Fruit fly (Drosophila melanogaster) whole organism, embryonic: Measurements from ENCODE around the gene CG32298.

Experiments
- Adf1 ChIP-seq: fragments of 200-800 bp; sonication (Bioruptor generic); IDR thresholded peaks from 2 replicates; pipeline ENCODE4 v1.3.6; 2022; ENCODE audit warnings: missing biosample characterization, missing genetic modification characterization
- BEAF-32 ChIP-seq: fragments of 200-800 bp; sonication (Bioruptor generic); optimal IDR thresholded peaks from 3 replicates; lab custom pipeline; 2017; ENCODE audit warnings: missing biosample characterization, missing genetic modification characterization, mild to moderate bottlenecking, moderate library complexity, missing genetic modification reagents
- CG10274 ChIP-seq: fragments of 200-800 bp; sonication (Bioruptor generic); optimal IDR thresholded peaks from 3 replicates; lab custom pipeline; 2017; ENCODE audit warnings: missing biosample characterization, mild to moderate bottlenecking, missing genetic modification characterization
- CG10366 ChIP-seq: fragments of 200-800 bp; sonication (Bioruptor generic); IDR thresholded peaks from 2 replicates; pipeline ENCODE4 v1.3.6; 2022; ENCODE audit warnings: missing biosample characterization, missing genetic modification characterization
- CG10565 ChIP-seq: fragments of 200-800 bp; sonication (Bioruptor generic); optimal IDR thresholded peaks from 3 replicates; lab custom pipeline; 2016; ENCODE audit warnings: missing biosample characterization, mild to moderate bottlenecking, missing genetic modification characterization
- CG11723 ChIP-seq: fragments of 200-800 bp; sonication (Bioruptor generic); optimal IDR thresholded peaks from 2 replicates; lab custom pipeline; 2017; ENCODE audit warnings: missing biosample characterization, mild to moderate bottlenecking, missing genetic modification characterization
- CG12391 ChIP-seq: fragments of 200-800 bp; sonication (Bioruptor generic); optimal IDR thresholded peaks from 3 replicates; lab custom pipeline; 2018; ENCODE audit warnings: missing biosample characterization, mild to moderate bottlenecking, missing genetic modification characterization, moderate library complexity
- CG12744 ChIP-seq: fragments of 200-800 bp; sonication (Bioruptor generic); optimal IDR thresholded peaks from 2 replicates; lab custom pipeline; 2016; ENCODE audit warnings: missing biosample characterization, missing genetic modification characterization
- CG12942 ChIP-seq: fragments of 200-800 bp; sonication (Bioruptor generic); optimal IDR thresholded peaks from 3 replicates; lab custom pipeline; 2016; ENCODE audit warnings: missing biosample characterization, missing genetic modification characterization
- CG14710 ChIP-seq: fragments of 200-800 bp; sonication (Bioruptor generic); optimal IDR thresholded peaks from 3 replicates; lab custom pipeline; 2019; ENCODE audit warnings: missing biosample characterization, mild to moderate bottlenecking, missing genetic modification characterization, moderate library complexity
- CG14965 ChIP-seq: fragments of 200-800 bp; sonication (Bioruptor generic); optimal IDR thresholded peaks from 2 replicates; lab custom pipeline; 2016; ENCODE audit warnings: missing biosample characterization, missing genetic modification characterization, borderline replicate concordance
- CG15479 ChIP-seq: fragments of 200-800 bp; sonication (Bioruptor generic); optimal IDR thresholded peaks from 3 replicates; lab custom pipeline; 2019; ENCODE audit warnings: missing biosample characterization, mild to moderate bottlenecking, missing genetic modification characterization, moderate library complexity
- CG17359 ChIP-seq: fragments of 200-800 bp; sonication (Bioruptor generic); optimal IDR thresholded peaks from 3 replicates; lab custom pipeline; 2018; ENCODE audit warnings: missing biosample characterization, mild to moderate bottlenecking, missing genetic modification characterization, moderate library complexity
- CG17612 ChIP-seq: fragments of 200-800 bp; sonication (Bioruptor generic); IDR thresholded peaks from 2 replicates; pipeline ENCODE4 v1.3.6; 2022; ENCODE audit warnings: missing biosample characterization, missing genetic modification characterization
- CG17912 ChIP-seq: fragments of 200-800 bp; sonication (Bioruptor generic); optimal IDR thresholded peaks from 2 replicates; lab custom pipeline; 2018; ENCODE audit warnings: missing biosample characterization, mild to moderate bottlenecking, missing genetic modification characterization
- CG18764 ChIP-seq: fragments of 200-800 bp; sonication (Bioruptor generic); optimal IDR thresholded peaks from 3 replicates; lab custom pipeline; 2016; ENCODE audit warnings: missing biosample characterization, missing genetic modification characterization
- CG2199 ChIP-seq: fragments of 200-800 bp; sonication (Bioruptor generic); IDR thresholded peaks from 3 replicates; pipeline ENCODE4 v1.3.6; 2022; ENCODE audit warnings: missing biosample characterization, missing genetic modification characterization
- CG31388 ChIP-seq: fragments of 200-800 bp; sonication (Bioruptor generic); optimal IDR thresholded peaks from 2 replicates; lab custom pipeline; 2016; ENCODE audit warnings: missing biosample characterization, missing genetic modification characterization
- CG33213 ChIP-seq: fragments of 200-800 bp; sonication (Bioruptor generic); optimal IDR thresholded peaks from 3 replicates; lab custom pipeline; 2016; ENCODE audit warnings: missing biosample characterization, missing genetic modification characterization
- CG4820 ChIP-seq: fragments of 200-800 bp; sonication (Bioruptor generic); optimal IDR thresholded peaks from 3 replicates; lab custom pipeline; 2016; ENCODE audit warnings: missing biosample characterization, missing genetic modification characterization
- CG6689 ChIP-seq: fragments of 200-800 bp; sonication (Bioruptor generic); IDR thresholded peaks from 2 replicates; pipeline ENCODE4 v1.3.6; 2022; ENCODE audit warnings: missing biosample characterization, missing genetic modification characterization
- CTCF ChIP-seq: fragments of 200-800 bp; sonication (Bioruptor generic); optimal IDR thresholded peaks from 2 replicates; lab custom pipeline; 2017; ENCODE audit warnings: missing biosample characterization, mild to moderate bottlenecking, missing genetic modification characterization, moderate library complexity
- CkIIα-i1 ChIP-seq: fragments of 200-800 bp; sonication (Bioruptor generic); IDR thresholded peaks from 2 replicates; pipeline ENCODE4 v1.3.6; 2022; ENCODE audit warnings: missing biosample characterization, missing genetic modification characterization
- D19B ChIP-seq: fragments of 200-800 bp; sonication (Bioruptor generic); optimal IDR thresholded peaks from 2 replicates; lab custom pipeline; 2017; ENCODE audit warnings: missing biosample characterization, mild to moderate bottlenecking, missing genetic modification characterization
- Dip2 ChIP-seq: fragments of 200-800 bp; sonication (Bioruptor generic); IDR thresholded peaks from 2 replicates; pipeline ENCODE4 v1.3.6; 2022; ENCODE audit warnings: missing biosample characterization, missing genetic modification characterization
- Doc2 ChIP-seq: fragments of 200-800 bp; sonication (Bioruptor generic); IDR thresholded peaks from 2 replicates; pipeline ENCODE4 v1.3.6; 2022; ENCODE audit warnings: missing biosample characterization, missing genetic modification characterization
- E2f1 ChIP-seq: fragments of 200-800 bp; sonication (Bioruptor generic); IDR thresholded peaks from 2 replicates; pipeline ENCODE4 v1.3.6; 2022; ENCODE audit warnings: missing biosample characterization, missing genetic modification characterization
- Fer1 ChIP-seq: fragments of 200-800 bp; sonication (Bioruptor generic); optimal IDR thresholded peaks from 2 replicates; lab custom pipeline; 2017; ENCODE audit warnings: missing biosample characterization, mild to moderate bottlenecking, missing genetic modification characterization
- Fer2 ChIP-seq: fragments of 200-800 bp; sonication (Bioruptor generic); optimal IDR thresholded peaks from 2 replicates; lab custom pipeline; 2018; ENCODE audit warnings: missing biosample characterization, mild to moderate bottlenecking, missing genetic modification characterization, moderate library complexity
- Jarid2 ChIP-seq: fragments of 200-800 bp; sonication (Bioruptor generic); optimal IDR thresholded peaks from 3 replicates; lab custom pipeline; 2017; ENCODE audit warnings: mild to moderate bottlenecking, missing biosample characterization, missing genetic modification reagents, missing genetic modification characterization
- NC2α ChIP-seq: fragments of 200-800 bp; sonication (Bioruptor generic); optimal IDR thresholded peaks from 2 replicates; lab custom pipeline; 2016; ENCODE audit warnings: missing biosample characterization, missing genetic modification characterization
- Neu2 ChIP-seq: fragments of 200-800 bp; sonication (Bioruptor generic); optimal IDR thresholded peaks from 3 replicates; lab custom pipeline; 2016; ENCODE audit warnings: missing biosample characterization, missing genetic modification characterization, borderline replicate concordance
- Opbp ChIP-seq: fragments of 200-800 bp; sonication (Bioruptor generic); IDR thresholded peaks from 3 replicates; pipeline ENCODE4 v1.3.6; 2022; ENCODE audit warnings: missing biosample characterization, missing genetic modification characterization; ENCODE audit not compliant: partially characterized antibody
- Ptx1 ChIP-seq: fragments of 200-800 bp; sonication (Bioruptor generic); IDR thresholded peaks from 2 replicates; pipeline ENCODE4 v1.3.6; 2022; ENCODE audit warnings: missing biosample characterization, missing genetic modification characterization
- Spps ChIP-seq: fragments of 200-800 bp; sonication (Bioruptor generic); optimal IDR thresholded peaks from 2 replicates; lab custom pipeline; 2018; ENCODE audit warnings: missing biosample characterization, mild to moderate bottlenecking, missing genetic modification characterization
- Xbp1 ChIP-seq: fragments of 200-800 bp; sonication (Bioruptor generic); optimal IDR thresholded peaks from 3 replicates; lab custom pipeline; 2016; ENCODE audit warnings: missing biosample characterization, mild to moderate bottlenecking, missing genetic modification characterization
- Xrp1 ChIP-seq: fragments of 200-800 bp; sonication (Bioruptor generic); IDR thresholded peaks from 2 replicates; pipeline ENCODE4 v1.3.6; 2022; ENCODE audit warnings: missing biosample characterization, missing genetic modification characterization
- ap ChIP-seq: fragments of 200-800 bp; sonication (Bioruptor generic); IDR thresholded peaks from 2 replicates; pipeline ENCODE4 v1.3.6; 2022; ENCODE audit warnings: missing biosample characterization, missing genetic modification characterization
- ara ChIP-seq: fragments of 200-800 bp; sonication (Bioruptor generic); IDR thresholded peaks from 2 replicates; pipeline ENCODE4 v1.3.6; 2022; ENCODE audit warnings: missing biosample characterization, missing genetic modification characterization
- eve ChIP-seq, 2 experiments: fragments of >200 bp; optimal IDR thresholded peaks; 2 replicates each; lab custom pipeline; 2017; ENCODE audit warnings: missing biosample characterization in 2 of 2, missing genetic modification characterization in 2 of 2
- kay ChIP-seq: fragments of 200-800 bp; sonication (Bioruptor generic); optimal IDR thresholded peaks from 2 replicates; lab custom pipeline; 2016; ENCODE audit warnings: missing biosample characterization, missing genetic modification characterization
- knrl ChIP-seq: fragments of 200-800 bp; sonication (Bioruptor generic); IDR thresholded peaks from 3 replicates; pipeline ENCODE4 v1.3.6; 2022; ENCODE audit warnings: missing biosample characterization, missing genetic modification characterization; ENCODE audit not compliant: partially characterized antibody
- mam ChIP-seq: fragments of 200-800 bp; sonication (Bioruptor generic); optimal IDR thresholded peaks from 3 replicates; lab custom pipeline; 2016; ENCODE audit warnings: missing biosample characterization, missing genetic modification characterization
- org-1 ChIP-seq: fragments of 200-800 bp; sonication (Bioruptor generic); optimal IDR thresholded peaks from 2 replicates; lab custom pipeline; 2017; ENCODE audit warnings: missing biosample characterization, missing genetic modification characterization
- sim ChIP-seq: fragments of 200-800 bp; sonication (Bioruptor generic); IDR thresholded peaks from 2 replicates; pipeline ENCODE4 v1.3.6; 2022; ENCODE audit warnings: missing biosample characterization, missing genetic modification characterization
- slp2 ChIP-seq: fragments of 200-800 bp; sonication (Bioruptor generic); optimal IDR thresholded peaks from 2 replicates; lab custom pipeline; 2016; ENCODE audit warnings: missing biosample characterization, missing genetic modification characterization
- sna ChIP-seq: fragments of 200-800 bp; sonication (Bioruptor generic); IDR thresholded peaks from 2 replicates; pipeline ENCODE4 v1.3.6; 2022; ENCODE audit warnings: missing biosample characterization, missing genetic modification characterization; ENCODE audit not compliant: partially characterized antibody
- tgo ChIP-seq: fragments of 200-800 bp; sonication (Bioruptor generic); IDR thresholded peaks from 3 replicates; pipeline ENCODE4 v1.3.6; 2022; ENCODE audit warnings: missing biosample characterization, missing genetic modification characterization
- vfl ChIP-seq: fragments of 200-800 bp; sonication (Bioruptor generic); optimal IDR thresholded peaks from 2 replicates; lab custom pipeline; 2016; ENCODE audit warnings: missing biosample characterization, missing genetic modification characterization
- zen2 ChIP-seq: fragments of 200-800 bp; sonication (Bioruptor generic); IDR thresholded peaks from 3 replicates; pipeline ENCODE4 v1.3.6; 2022; ENCODE audit warnings: missing biosample characterization, missing genetic modification characterization; ENCODE audit not compliant: partially characterized antibody
- zfh1 ChIP-seq: fragments of 200-800 bp; sonication (Bioruptor generic); IDR thresholded peaks from 3 replicates; pipeline ENCODE4 v1.3.6; 2022; ENCODE audit warnings: missing biosample characterization, missing genetic modification characterization

The CG32298 gene

DNA sequence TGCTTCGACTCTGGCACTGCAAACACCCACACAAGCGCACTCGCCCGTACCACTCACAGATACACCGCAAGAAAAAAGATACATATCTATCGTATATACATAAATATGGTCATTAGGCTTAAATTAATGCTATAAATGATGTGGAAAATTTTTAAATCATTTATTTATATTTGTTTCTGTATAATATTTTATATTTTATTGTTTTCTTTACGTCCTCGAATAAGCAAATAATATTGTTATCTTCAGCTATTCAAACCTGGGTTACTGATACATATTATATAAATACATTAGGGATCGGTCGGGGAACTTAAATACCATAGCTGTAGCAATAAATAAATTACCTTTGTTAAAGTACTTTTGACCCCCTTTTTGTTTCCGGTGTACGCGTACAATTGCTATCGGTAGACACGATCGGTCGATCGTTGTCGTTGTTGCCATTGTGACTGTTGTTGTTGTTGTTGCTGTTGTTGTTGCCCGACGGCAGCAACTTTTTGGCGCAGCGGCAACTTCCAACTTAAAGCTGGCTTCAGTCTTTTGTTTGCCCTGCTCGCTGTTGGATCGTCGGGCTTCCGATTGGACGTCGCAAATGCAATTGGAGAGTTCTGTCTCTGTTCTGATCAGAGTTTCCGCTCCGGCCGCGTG is 26.7 kb upstream of the CG32298 start (continued):
- TF ChIP-seq CG31388 (GFP tag; lab: Kevin White, UChicago) = no peak
- TF ChIP-seq vfl (GFP tag; lab: Kevin White, UChicago) = no peak
- peak; percentile 43 for TF ChIP-seq kay (GFP tag; lab: Kevin White, UChicago)
- TF ChIP-seq CG14710 (tag; lab: Kevin White, UChicago) = peak; percentile 71
- peak in 1 of 2 experiments; percentile 78 for TF ChIP-seq eve (GFP tag; optimal IDR thresholded peaks at IDR 0.05; lab: Kevin White, UChicago)
- 0 out of 3 replicates have a peak, but pooled peaks have one; percentile 25 for TF ChIP-seq zfh1 (GFP tag; lab: Robert Waterston, UW)
- peak; percentile 80 for TF ChIP-seq CG12391 (tag; lab: Kevin White, UChicago)
- TF ChIP-seq mam (GFP tag; lab: Kevin White, UChicago) = no peak
- TF ChIP-seq CG14965 (GFP tag; lab: Kevin White, UChicago) = no peak
- TF ChIP-seq CG10366 = peak; percentile 13; the same call in 1 of the 2 replicates
- TF ChIP-seq sim (GFP tag; lab: Robert Waterston, UW) = no peak
- peak; percentile 74 for TF ChIP-seq org-1
- no peak for TF ChIP-seq CG10565
- TF ChIP-seq CG6689 (GFP tag; lab: Robert Waterston, UW) = peak; percentile 61
- TF ChIP-seq Fer2 (tag; lab: Kevin White, UChicago) = peak; percentile 25
- no peak for TF ChIP-seq ap (GFP tag; lab: Robert Waterston, UW)
- TF ChIP-seq ara = no peak
- TF ChIP-seq CG17359 = peak; percentile 78
- peak; percentile 68 for TF ChIP-seq CG11723 (GFP tag; lab: Kevin White, UChicago)
- TF ChIP-seq D19B (GFP tag; lab: Kevin White, UChicago) = no peak
- peak; percentile 62 for TF ChIP-seq CG10274
- no peak for TF ChIP-seq Doc2
- TF ChIP-seq Neu2 = no peak
- TF ChIP-seq sna = no peak
- peak; percentile 71 for TF ChIP-seq Xrp1 (GFP tag; lab: Robert Waterston, UW)
- peak; percentile 36; the same call in 1 of the 2 replicates for TF ChIP-seq E2f1
- peak; percentile 69 for TF ChIP-seq CG4820
- no peak for TF ChIP-seq NC2α
- TF ChIP-seq CG17612 (GFP tag; lab: Robert Waterston, UW) = no peak
- no peak for TF ChIP-seq CkIIα-i1
- TF ChIP-seq knrl (GFP tag; lab: Robert Waterston, UW) = no peak
- no peak for TF ChIP-seq CTCF (GFP tag; lab: Kevin White, UChicago)
- TF ChIP-seq Xbp1 (GFP tag; lab: Kevin White, UChicago) = peak; percentile 69
- no peak for TF ChIP-seq CG12744
- peak; percentile 16 for TF ChIP-seq Spps (tag; lab: Kevin White, UChicago)
- TF ChIP-seq Opbp (GFP tag; lab: Robert Waterston, UW) = no peak
- peak; percentile 83 for TF ChIP-seq Ptx1 (GFP tag; lab: Robert Waterston, UW)
- peak; percentile 59; the same call in 2 of the 3 replicates for TF ChIP-seq tgo
- TF ChIP-seq zen2 (GFP tag; lab: Robert Waterston, UW) = no peak
- TF ChIP-seq CG17912 (GFP tag; lab: Kevin White, UChicago) = no peak
- TF ChIP-seq Dip2 (GFP tag; lab: Robert Waterston, UW) = no peak
- TF ChIP-seq CG33213 (GFP tag; lab: Kevin White, UChicago) = no peak
- no peak for TF ChIP-seq Adf1 (GFP tag; lab: Robert Waterston, UW)
- TF ChIP-seq CG18764 = peak; percentile 46
- TF ChIP-seq Fer1 (GFP tag; lab: Kevin White, UChicago) = peak; percentile 85
- no peak for TF ChIP-seq BEAF-32
- no peak for TF ChIP-seq slp2
- peak; percentile 53 for TF ChIP-seq CG12942
- no peak for TF ChIP-seq CG2199 (GFP tag; lab: Robert Waterston, UW)
- TF ChIP-seq CG15479 (GFP tag; lab: Kevin White, UChicago) = no peak
- peak; percentile 12 for TF ChIP-seq Jarid2
